Fruit fly (Drosophila melanogaster): ENCODE data around the gene BobA.

dm6 chr3L:14988231-14988630 lies 42.3 kb upstream of the BobA start:
- no peak for TF ChIP-seq CG10348 (GFP tag; IDR thresholded peaks at IDR 0.05)
- no peak for TF ChIP-seq CG13204 (GFP tag; optimal IDR thresholded peaks at IDR 0.05)
- no peak for TF ChIP-seq CG12605 (GFP tag; IDR thresholded peaks at IDR 0.05)

Data from whole organism, pupa.